Worm (Caenorhabditis elegans) whole organism, late embryonic: ENCODE results near the gene F32D8.11.

Source experiments
- C08G9.2 ChIP-seq: sonication (generic microtip); optimal IDR thresholded peaks from 2 replicates; lab custom pipeline; 2016; ENCODE audit warnings: mild to moderate bottlenecking, missing genetic modification characterization, moderate library complexity, missing compliant biosample characterization
- C38D4.7 ChIP-seq: fragments of 200-800 bp; sonication (Bioruptor generic); optimal IDR thresholded peaks from 2 replicates; lab custom pipeline; 2018; ENCODE audit warnings: mild to moderate bottlenecking, missing genetic modification characterization, moderate library complexity, missing compliant biosample characterization
- F13H6.1 ChIP-seq: sonication (generic microtip); optimal IDR thresholded peaks from 2 replicates; lab custom pipeline; 2016; ENCODE audit warnings: missing genetic modification characterization, missing compliant biosample characterization
- K02D7.2 ChIP-seq: sonication (generic microtip); optimal IDR thresholded peaks from 2 replicates; lab custom pipeline; 2017; ENCODE audit warnings: mild to moderate bottlenecking, missing genetic modification characterization, missing compliant biosample characterization
- K09A11.1 ChIP-seq: sonication (generic microtip); optimal IDR thresholded peaks from 2 replicates; lab custom pipeline; 2017; ENCODE audit warnings: antibody characterized with exemption, mild to moderate bottlenecking, missing genetic modification characterization, missing compliant biosample characterization; ENCODE audit not compliant: insufficient read depth
- T23F11.4 ChIP-seq: fragments of 200-800 bp; sonication (Bioruptor generic); optimal IDR thresholded peaks from 2 replicates; lab custom pipeline; 2018; ENCODE audit warnings: mild to moderate bottlenecking, missing genetic modification characterization, missing compliant biosample characterization
- Y22D7AL.16 ChIP-seq: sonication (generic microtip); optimal IDR thresholded peaks from 2 replicates; lab custom pipeline; 2016; ENCODE audit warnings: missing genetic modification characterization, missing compliant biosample characterization
- ahr-1 ChIP-seq: sonication (generic microtip); optimal IDR thresholded peaks from 2 replicates; lab custom pipeline; 2016; ENCODE audit warnings: missing genetic modification characterization, missing compliant biosample characterization
- ama-1 ChIP-seq: fragments of 150-350 bp; optimal IDR thresholded peaks from 2 replicates; lab custom pipeline; 2014
- ceh-14 ChIP-seq: sonication (generic microtip); optimal IDR thresholded peaks from 2 replicates; lab custom pipeline; 2016; ENCODE audit warnings: missing genotype, missing genetic modification characterization, missing compliant biosample characterization
- ceh-18 ChIP-seq: sonication (generic microtip); optimal IDR thresholded peaks from 2 replicates; lab custom pipeline; 2016; ENCODE audit warnings: missing genetic modification characterization, missing compliant biosample characterization
- ceh-2 ChIP-seq: sonication (generic microtip); optimal IDR thresholded peaks from 2 replicates; lab custom pipeline; 2016; ENCODE audit warnings: missing genotype, missing genetic modification characterization, missing compliant biosample characterization
- ceh-24 ChIP-seq: sonication (generic microtip); optimal IDR thresholded peaks from 2 replicates; lab custom pipeline; 2016; ENCODE audit warnings: mild to moderate bottlenecking, missing genetic modification characterization, missing compliant biosample characterization
- ceh-31 ChIP-seq: sonication (generic microtip); optimal IDR thresholded peaks from 2 replicates; lab custom pipeline; 2016; ENCODE audit warnings: missing genetic modification characterization, missing compliant biosample characterization
- ceh-34 ChIP-seq: sonication (generic microtip); optimal IDR thresholded peaks from 2 replicates; lab custom pipeline; 2016; ENCODE audit warnings: mild to moderate bottlenecking, missing genetic modification characterization, missing compliant biosample characterization
- ceh-48 ChIP-seq: sonication (generic microtip); optimal IDR thresholded peaks from 2 replicates; lab custom pipeline; 2016; ENCODE audit warnings: missing genetic modification characterization, inconsistent platforms, missing compliant biosample characterization
- ceh-6 ChIP-seq: fragments of 200-800 bp; sonication (Bioruptor generic); optimal IDR thresholded peaks from 2 replicates; lab custom pipeline; 2018; ENCODE audit warnings: mild to moderate bottlenecking, missing genetic modification characterization, missing compliant biosample characterization
- dve-1 ChIP-seq: sonication (generic microtip); optimal IDR thresholded peaks from 2 replicates; lab custom pipeline; 2017; ENCODE audit warnings: antibody characterized with exemption, mild to moderate bottlenecking, missing genetic modification characterization, missing compliant biosample characterization
- eyg-1 ChIP-seq: sonication (generic microtip); optimal IDR thresholded peaks from 2 replicates; lab custom pipeline; 2016; ENCODE audit warnings: missing genotype, missing genetic modification characterization, missing compliant biosample characterization
- fkh-10 ChIP-seq: fragments of 150-350 bp; optimal IDR thresholded peaks from 2 replicates; lab custom pipeline; 2014; ENCODE audit warnings: missing biosample characterization, missing genetic modification reagents, missing genetic modification characterization
- fkh-6 ChIP-seq: sonication (generic microtip); optimal IDR thresholded peaks from 2 replicates; lab custom pipeline; 2016; ENCODE audit warnings: missing genetic modification characterization, missing compliant biosample characterization
- hlh-13 ChIP-seq: fragments of 200-800 bp; sonication (Bioruptor generic); optimal IDR thresholded peaks from 2 replicates; lab custom pipeline; 2018; ENCODE audit warnings: mild to moderate bottlenecking, missing genetic modification characterization, missing compliant biosample characterization
- hlh-30 ChIP-seq: sonication (generic microtip); optimal IDR thresholded peaks from 2 replicates; lab custom pipeline; 2017; ENCODE audit warnings: antibody characterized with exemption, missing genetic modification characterization, missing compliant biosample characterization; ENCODE audit not compliant: insufficient read depth
- hlh-6 ChIP-seq: sonication (generic microtip); optimal IDR thresholded peaks from 2 replicates; lab custom pipeline; 2016; ENCODE audit warnings: missing genotype, missing genetic modification characterization, missing compliant biosample characterization
- lim-6 ChIP-seq: sonication (generic microtip); optimal IDR thresholded peaks from 2 replicates; lab custom pipeline; 2016; ENCODE audit warnings: missing genetic modification characterization, missing compliant biosample characterization
- mec-3 ChIP-seq: sonication (generic microtip); optimal IDR thresholded peaks from 2 replicates; lab custom pipeline; 2016; ENCODE audit warnings: borderline replicate concordance, missing genetic modification characterization, missing compliant biosample characterization
- nfya-1 ChIP-seq: sonication (generic microtip); optimal IDR thresholded peaks from 2 replicates; lab custom pipeline; 2017; ENCODE audit warnings: missing genetic modification characterization, mild to moderate bottlenecking, missing compliant biosample characterization, antibody characterized with exemption, moderate library complexity
- nhr-232 ChIP-seq: sonication (generic microtip); optimal IDR thresholded peaks from 2 replicates; lab custom pipeline; 2016; ENCODE audit warnings: missing genetic modification characterization, missing compliant biosample characterization
- npax-4 ChIP-seq: sonication (generic microtip); optimal IDR thresholded peaks from 2 replicates; lab custom pipeline; 2016; ENCODE audit warnings: missing genetic modification characterization, missing compliant biosample characterization
- odd-2 ChIP-seq: sonication (generic microtip); optimal IDR thresholded peaks from 2 replicates; lab custom pipeline; 2017; ENCODE audit warnings: antibody characterized with exemption, mild to moderate bottlenecking, missing genetic modification characterization, missing compliant biosample characterization
- pax-1 ChIP-seq: fragments of 150-350 bp; optimal IDR thresholded peaks from 2 replicates; lab custom pipeline; 2014; ENCODE audit warnings: missing biosample characterization, missing genetic modification characterization
- pha-4 ChIP-seq: fragments of 150-350 bp; optimal IDR thresholded peaks from 2 replicates; lab custom pipeline; 2018; ENCODE audit warnings: missing biosample characterization, missing genetic modification reagents, missing genetic modification characterization
- pqm-1 ChIP-seq: sonication (generic microtip); optimal IDR thresholded peaks from 2 replicates; lab custom pipeline; 2016; ENCODE audit warnings: missing genetic modification characterization, missing compliant biosample characterization
- pros-1 ChIP-seq: fragments of 150-350 bp; optimal IDR thresholded peaks from 2 replicates; lab custom pipeline; 2014; ENCODE audit warnings: missing biosample characterization, missing genetic modification reagents, missing genetic modification characterization
- rnt-1 ChIP-seq: sonication (generic microtip); optimal IDR thresholded peaks from 2 replicates; lab custom pipeline; 2016; ENCODE audit warnings: missing genetic modification characterization, missing compliant biosample characterization
- sdc-2 ChIP-seq: sonication (generic microtip); optimal IDR thresholded peaks from 2 replicates; lab custom pipeline; 2016; ENCODE audit warnings: missing genotype, missing genetic modification characterization, missing compliant biosample characterization
- sox-4 ChIP-seq: sonication (generic microtip); optimal IDR thresholded peaks from 2 replicates; lab custom pipeline; 2017; ENCODE audit warnings: mild to moderate bottlenecking, missing genetic modification characterization, inconsistent platforms, missing compliant biosample characterization
- tbx-2 ChIP-seq: sonication (generic microtip); optimal IDR thresholded peaks from 2 replicates; lab custom pipeline; 2016; ENCODE audit warnings: missing genetic modification characterization, missing compliant biosample characterization
- tbx-7 ChIP-seq: sonication (generic microtip); optimal IDR thresholded peaks from 2 replicates; lab custom pipeline; 2016; ENCODE audit warnings: missing genotype, missing genetic modification characterization, missing compliant biosample characterization
- ttx-3 ChIP-seq: sonication (generic microtip); optimal IDR thresholded peaks from 2 replicates; lab custom pipeline; 2016; ENCODE audit warnings: missing genetic modification reagents, missing genetic modification characterization, missing compliant biosample characterization
- unc-3 ChIP-seq, 2 experiments: fragments of 200-800 bp in 1 of 2; sonication (Bioruptor generic) in 1 of 2; sonication (generic microtip) in 1 of 2; conservative IDR thresholded peaks in 1 of 2; optimal IDR thresholded peaks in 1 of 2; 2 replicates each; pipeline versions ENCODE4 v1.3.6 to Lab custom; 2016 to 2022; ENCODE audit warnings: missing compliant biosample characterization in 2 of 2, missing genetic modification characterization in 2 of 2, missing genetic modification reagents in 1 of 2
- unc-42 ChIP-seq: sonication (generic microtip); optimal IDR thresholded peaks from 2 replicates; lab custom pipeline; 2016; ENCODE audit warnings: missing genotype, missing genetic modification characterization, missing compliant biosample characterization
- unc-55 ChIP-seq: sonication (generic microtip); optimal IDR thresholded peaks from 2 replicates; lab custom pipeline; 2017; ENCODE audit warnings: missing biosample characterization, missing genetic modification reagents, missing genetic modification characterization

Gene F32D8.11

ce11 chrV:10871457-10871861, 17.5 kb downstream of the F32D8.11 start:
- no peak for TF ChIP-seq K09A11.1 (tag; lab: Kevin White, UChicago)
- TF ChIP-seq ttx-3 (tag; lab: Kevin White, UChicago): no peak
- TF ChIP-seq ceh-48 (tag; lab: Kevin White, UChicago): no peak
- TF ChIP-seq sdc-2 (tag; lab: Kevin White, UChicago): peak; percentile 22
- TF ChIP-seq ama-1 (lab: Kevin White, UChicago): no peak
- TF ChIP-seq hlh-6 (tag; lab: Kevin White, UChicago): no peak
- TF ChIP-seq pax-1 (tag; lab: Kevin White, UChicago): no peak
- TF ChIP-seq K02D7.2 (tag; lab: Kevin White, UChicago): no peak
- TF ChIP-seq nhr-232 (tag; lab: Kevin White, UChicago): no peak
- no peak for TF ChIP-seq rnt-1 (tag; lab: Kevin White, UChicago)
- TF ChIP-seq nfya-1 (tag; lab: Kevin White, UChicago): peak; percentile 47
- TF ChIP-seq eyg-1: no peak
- TF ChIP-seq dve-1 (tag; lab: Kevin White, UChicago): no peak
- TF ChIP-seq F13H6.1: peak; percentile 3
- TF ChIP-seq ceh-18: peak; percentile 81
- peak; percentile 35 for TF ChIP-seq ceh-14
- no peak for TF ChIP-seq ahr-1
- TF ChIP-seq unc-3 (GFP tag; conservative IDR thresholded peaks at IDR 0.05; lab: Robert Waterston, UW): no peak
- TF ChIP-seq unc-3 (tag; optimal IDR thresholded peaks at IDR 0.05; lab: Kevin White, UChicago): no peak
- no peak for TF ChIP-seq hlh-13 (GFP tag; lab: Kevin White, UChicago)
- TF ChIP-seq odd-2 (tag; lab: Kevin White, UChicago): no peak
- TF ChIP-seq unc-55 (GFP tag; lab: Kevin White, UChicago): no peak
- no peak for TF ChIP-seq sox-4
- no peak for TF ChIP-seq tbx-7 (tag; lab: Kevin White, UChicago)
- TF ChIP-seq mec-3: no peak
- no peak for TF ChIP-seq ceh-24 (tag; lab: Kevin White, UChicago)
- TF ChIP-seq C38D4.7: no peak
- TF ChIP-seq tbx-2 (tag; lab: Kevin White, UChicago): peak; percentile 20
- no peak for TF ChIP-seq ceh-6 (GFP tag; lab: Kevin White, UChicago)
- TF ChIP-seq Y22D7AL.16 (tag; lab: Kevin White, UChicago): no peak
- peak; percentile 88 for TF ChIP-seq unc-42 (tag; lab: Kevin White, UChicago)
- no peak for TF ChIP-seq ceh-2 (tag; lab: Kevin White, UChicago)
- TF ChIP-seq fkh-6 (tag; lab: Kevin White, UChicago): no peak
- no peak for TF ChIP-seq lim-6 (tag; lab: Kevin White, UChicago)
- peak; percentile 58 for TF ChIP-seq ceh-31 (tag; lab: Kevin White, UChicago)
- TF ChIP-seq pqm-1 (tag; lab: Kevin White, UChicago): no peak
- peak; percentile 29 for TF ChIP-seq C08G9.2 (tag; lab: Kevin White, UChicago)
- TF ChIP-seq pha-4: no peak
- TF ChIP-seq hlh-30: peak; percentile 45
- TF ChIP-seq npax-4 (tag; lab: Kevin White, UChicago): no peak
- peak; percentile 12 for TF ChIP-seq pros-1 (tag; lab: Kevin White, UChicago)
- TF ChIP-seq T23F11.4 (GFP tag; lab: Kevin White, UChicago): no peak
- peak; percentile 17 for TF ChIP-seq fkh-10 (GFP tag; lab: Kevin White, UChicago)
- TF ChIP-seq, all 69 proteins: peak for 12

DNA sequence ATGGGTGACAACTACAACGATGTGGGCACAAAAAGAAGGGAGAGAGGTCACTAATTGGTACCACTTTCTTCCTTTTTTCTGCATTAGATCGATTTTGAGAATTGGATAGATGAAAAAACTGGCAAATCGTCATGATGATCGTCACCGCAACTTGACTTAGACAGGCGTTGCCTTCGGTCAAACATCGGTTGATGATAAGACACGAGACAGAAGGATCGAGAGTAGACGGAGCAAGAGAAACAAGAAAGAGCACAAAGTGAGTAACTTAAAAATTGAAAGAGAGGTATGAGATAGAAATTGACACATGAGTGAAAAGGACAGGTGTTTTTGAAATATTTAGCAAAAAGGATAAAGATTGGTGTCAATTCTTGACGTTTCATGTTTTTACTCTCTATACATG, 18.9 kb downstream of the F32D8.11 start:
- TF ChIP-seq fkh-10 (GFP tag; lab: Kevin White, UChicago) (no peak), hlh-6 (tag; lab: Kevin White, UChicago) (no peak), ceh-34 (tag; lab: Kevin White, UChicago) (no peak), ama-1 (lab: Kevin White, UChicago) (no peak)
